Worm (Caenorhabditis elegans) whole organism, L1 larva: ENCODE measurements around the gene H10D18.5.
A peak's percentile ranks its signal among the peaks of the same experiment; 100 is the strongest.

Experiments
- C16A3.4 ChIP-seq: fragments of 150-350 bp; optimal IDR thresholded peaks from 2 replicates; lab custom pipeline; 2014; ENCODE audit warnings: missing biosample characterization, missing genetic modification characterization
- F16B12.6 ChIP-seq: fragments of 150-350 bp; optimal IDR thresholded peaks from 2 replicates; lab custom pipeline; 2014; ENCODE audit warnings: missing biosample characterization, missing genetic modification characterization
- Y116A8C.19 ChIP-seq: sonication (generic microtip); optimal IDR thresholded peaks from 2 replicates; lab custom pipeline; 2016; ENCODE audit warnings: missing compliant biosample characterization, missing genetic modification characterization, borderline replicate concordance
- aha-1 ChIP-seq: fragments of 150-350 bp; optimal IDR thresholded peaks from 2 replicates; lab custom pipeline; 2014; ENCODE audit warnings: missing biosample characterization, missing genetic modification characterization
- alr-1 ChIP-seq: fragments of 200-800 bp; sonication (Bioruptor generic); optimal IDR thresholded peaks from 2 replicates; lab custom pipeline; 2018; ENCODE audit warnings: borderline replicate concordance, mild to moderate bottlenecking, missing genetic modification characterization, missing compliant biosample characterization
- aly-2 ChIP-seq: fragments of 150-350 bp; optimal IDR thresholded peaks from 2 replicates; lab custom pipeline; 2014; ENCODE audit warnings: missing biosample characterization, missing genetic modification characterization
- ceh-82 ChIP-seq, 3 experiments: fragments of 150-350 bp in 1 of 3; sonication (generic microtip) in 2 of 3; optimal IDR thresholded peaks; 2 replicates each; lab custom pipeline; 2014 to 2017; ENCODE audit warnings: missing biosample characterization in 3 of 3, missing genetic modification characterization in 3 of 3
- dsc-1 ChIP-seq: sonication (generic microtip); optimal IDR thresholded peaks from 2 replicates; lab custom pipeline; 2016; ENCODE audit warnings: mild to moderate bottlenecking, missing genetic modification characterization, missing compliant biosample characterization
- efl-1 ChIP-seq, 4 experiments: fragments of 150-350 bp; optimal IDR thresholded peaks in 3 of 4; peaks in 1 of 4; 1 replicate in 1 of 4; 2 replicates in 3 of 4; lab custom pipeline; 2014; ENCODE audit warnings: missing biosample characterization in 2 of 4, missing genetic modification characterization in 2 of 4, missing genetic modification reagents in 2 of 4
- efl-3 ChIP-seq: fragments of 200-800 bp; sonication (Bioruptor generic); optimal IDR thresholded peaks from 2 replicates; lab custom pipeline; 2018; ENCODE audit warnings: mild to moderate bottlenecking, missing genetic modification characterization, missing compliant biosample characterization
- egl-13 ChIP-seq: sonication (generic microtip); optimal IDR thresholded peaks from 2 replicates; lab custom pipeline; 2016; ENCODE audit warnings: missing genotype, missing genetic modification reagents, missing genetic modification characterization, missing compliant biosample characterization
- elt-3 ChIP-seq, 6 experiments: fragments of 150-350 bp in 1 of 6; sonication (generic microtip); optimal IDR thresholded peaks; 2 replicates each; lab custom pipeline; 2017 to 2018; ENCODE audit warnings: missing biosample characterization in 6 of 6, missing genetic modification characterization in 6 of 6, inconsistent platforms in 1 of 6
- fkh-4 ChIP-seq: sonication (generic microtip); optimal IDR thresholded peaks from 2 replicates; lab custom pipeline; 2016; ENCODE audit warnings: missing compliant biosample characterization, missing genetic modification characterization, borderline replicate concordance
- fkh-8 ChIP-seq: sonication (generic microtip); optimal IDR thresholded peaks from 2 replicates; lab custom pipeline; 2016; ENCODE audit warnings: mild to moderate bottlenecking, missing genetic modification characterization, missing compliant biosample characterization
- fos-1 ChIP-seq: fragments of 150-350 bp; optimal IDR thresholded peaks from 2 replicates; lab custom pipeline; 2014; ENCODE audit warnings: missing biosample characterization, missing genetic modification characterization
- grh-1 ChIP-seq: fragments of 200-800 bp; sonication (Bioruptor generic); IDR thresholded peaks from 2 replicates; pipeline ENCODE4 v1.3.6; 2022; ENCODE audit warnings: missing genetic modification reagents, missing genetic modification characterization, missing compliant biosample characterization
- hpl-2 ChIP-seq: fragments of 150-350 bp; optimal IDR thresholded peaks from 2 replicates; lab custom pipeline; 2014; ENCODE audit warnings: missing biosample characterization, missing genetic modification reagents, missing genetic modification characterization
- isw-1 ChIP-seq: fragments of 200-800 bp; sonication (Bioruptor generic); IDR thresholded peaks from 2 replicates; pipeline ENCODE4 v1.3.6; 2022; ENCODE audit warnings: missing genetic modification characterization, missing compliant biosample characterization
- lin-13 ChIP-seq: fragments of 150-350 bp; optimal IDR thresholded peaks from 2 replicates; lab custom pipeline; 2014; ENCODE audit warnings: missing biosample characterization, missing genetic modification reagents, missing genetic modification characterization
- lin-14 ChIP-seq: fragments of 200-800 bp; sonication (Bioruptor generic); optimal IDR thresholded peaks from 2 replicates; lab custom pipeline; 2018; ENCODE audit warnings: mild to moderate bottlenecking, missing genetic modification characterization, moderate library complexity, missing compliant biosample characterization
- lir-3 ChIP-seq: sonication (generic microtip); optimal IDR thresholded peaks from 2 replicates; lab custom pipeline; 2016; ENCODE audit warnings: mild to moderate bottlenecking, missing genetic modification characterization, moderate library complexity, missing compliant biosample characterization; ENCODE audit not compliant: poor library complexity
- lsy-2 ChIP-seq, 2 experiments: fragments of 150-350 bp; optimal IDR thresholded peaks; 2 replicates each; lab custom pipeline; 2014; ENCODE audit warnings: missing biosample characterization in 2 of 2, missing genetic modification characterization in 2 of 2
- mab-9 ChIP-seq: fragments of 200-800 bp; sonication (Bioruptor generic); IDR thresholded peaks from 2 replicates; pipeline ENCODE4 v1.3.6; 2022; ENCODE audit warnings: missing genetic modification reagents, missing genetic modification characterization, missing compliant biosample characterization
- nhr-19 ChIP-seq: fragments of 200-800 bp; sonication (Bioruptor generic); conservative IDR thresholded peaks from 2 replicates; pipeline ENCODE4 v1.3.6; 2022; ENCODE audit warnings: missing genetic modification characterization, missing compliant biosample characterization
- nhr-20 ChIP-seq: sonication (generic microtip); optimal IDR thresholded peaks from 2 replicates; lab custom pipeline; 2016; ENCODE audit warnings: mild to moderate bottlenecking, missing genetic modification characterization, missing compliant biosample characterization
- nhr-237 ChIP-seq: fragments of 150-350 bp; optimal IDR thresholded peaks from 2 replicates; lab custom pipeline; 2014; ENCODE audit warnings: missing biosample characterization, missing genetic modification characterization
- nhr-28 ChIP-seq: fragments of 150-350 bp; optimal IDR thresholded peaks from 2 replicates; lab custom pipeline; 2014; ENCODE audit warnings: missing biosample characterization, missing genetic modification characterization
- nhr-71 ChIP-seq: sonication (generic microtip); optimal IDR thresholded peaks from 2 replicates; lab custom pipeline; 2016; ENCODE audit warnings: mild to moderate bottlenecking, missing genetic modification characterization, moderate library complexity, missing compliant biosample characterization
- nhr-77 ChIP-seq: fragments of 150-350 bp; optimal IDR thresholded peaks from 2 replicates; lab custom pipeline; 2014; ENCODE audit warnings: missing biosample characterization, missing genetic modification characterization
- nhr-84 ChIP-seq: sonication (generic microtip); optimal IDR thresholded peaks from 2 replicates; lab custom pipeline; 2017; ENCODE audit warnings: missing biosample characterization, missing genetic modification characterization
- nhr-85 ChIP-seq: sonication (generic microtip); peaks from one replicate; lab custom pipeline; 2016; ENCODE audit warnings: missing genetic modification characterization, inconsistent platforms, missing compliant biosample characterization
- nhr-90 ChIP-seq: sonication (generic microtip); optimal IDR thresholded peaks from 2 replicates; lab custom pipeline; 2016; ENCODE audit warnings: mild to moderate bottlenecking, missing genetic modification characterization, missing compliant biosample characterization; ENCODE audit not compliant: poor library complexity
- pax-3 ChIP-seq: fragments of 200-800 bp; sonication (Bioruptor generic); optimal IDR thresholded peaks from 2 replicates; lab custom pipeline; 2018; ENCODE audit warnings: mild to moderate bottlenecking, missing genetic modification characterization, moderate library complexity, missing compliant biosample characterization
- rnt-1 ChIP-seq: sonication (generic microtip); optimal IDR thresholded peaks from 2 replicates; lab custom pipeline; 2016; ENCODE audit warnings: mild to moderate bottlenecking, missing genetic modification characterization, moderate library complexity, missing compliant biosample characterization
- skn-1 ChIP-seq: fragments of 150-350 bp; optimal IDR thresholded peaks from 2 replicates; lab custom pipeline; 2014; ENCODE audit warnings: missing biosample characterization, missing genetic modification characterization
- snu-23 ChIP-seq: sonication (generic microtip); optimal IDR thresholded peaks from 2 replicates; lab custom pipeline; 2016; ENCODE audit warnings: missing genetic modification characterization, missing compliant biosample characterization
- sox-4 ChIP-seq: sonication (generic microtip); optimal IDR thresholded peaks from 2 replicates; lab custom pipeline; 2016; ENCODE audit warnings: missing genetic modification characterization, missing compliant biosample characterization
- sptf-1 ChIP-seq: fragments of 150-350 bp; optimal IDR thresholded peaks from 2 replicates; lab custom pipeline; 2014; ENCODE audit warnings: missing biosample characterization, missing genetic modification characterization
- sup-37 ChIP-seq: fragments of 200-800 bp; sonication (Bioruptor generic); optimal IDR thresholded peaks from 2 replicates; lab custom pipeline; 2018; ENCODE audit warnings: mild to moderate bottlenecking, missing genetic modification characterization, missing compliant biosample characterization
- tbx-2 ChIP-seq: sonication (generic microtip); optimal IDR thresholded peaks from 2 replicates; lab custom pipeline; 2016; ENCODE audit warnings: missing genetic modification characterization, missing compliant biosample characterization
- unc-62 ChIP-seq: fragments of 150-350 bp; optimal IDR thresholded peaks from 2 replicates; lab custom pipeline; 2014; ENCODE audit warnings: missing biosample characterization, missing genetic modification reagents, missing genetic modification characterization
- unc-98 ChIP-seq: fragments of 200-800 bp; sonication (Bioruptor generic); IDR thresholded peaks from 2 replicates; pipeline ENCODE4 v1.3.6; 2022; ENCODE audit warnings: missing genetic modification characterization, missing compliant biosample characterization
- vab-15 ChIP-seq: sonication (generic microtip); optimal IDR thresholded peaks from 2 replicates; lab custom pipeline; 2017; ENCODE audit warnings: missing genotype, mild to moderate bottlenecking, missing genetic modification characterization, missing compliant biosample characterization
- zag-1 ChIP-seq: fragments of 150-350 bp; optimal IDR thresholded peaks from 2 replicates; lab custom pipeline; 2014; ENCODE audit warnings: missing biosample characterization, missing genetic modification characterization
- ztf-4 ChIP-seq: fragments of 150-350 bp; optimal IDR thresholded peaks from 2 replicates; lab custom pipeline; 2014; ENCODE audit warnings: missing biosample characterization, missing genetic modification characterization

H10D18.5 gene

DNA sequence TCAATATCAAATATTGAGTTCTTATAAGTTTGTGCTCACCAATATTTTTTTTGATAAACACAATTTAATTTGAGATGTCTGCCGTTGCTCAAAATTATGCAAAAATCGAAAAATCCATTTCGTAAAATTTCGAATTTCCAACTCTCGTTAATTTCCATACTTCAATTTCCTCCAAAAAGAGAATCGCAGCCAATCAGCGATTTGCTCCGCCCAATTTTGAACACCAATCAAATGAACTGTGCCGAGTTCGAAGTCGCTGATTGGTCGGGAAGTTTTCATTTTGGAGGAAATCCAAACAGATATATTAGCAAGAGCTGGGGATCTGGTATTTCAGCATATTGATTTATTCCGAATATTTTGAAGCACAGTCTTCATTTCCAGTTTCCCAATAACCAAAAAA is 23.7 kb downstream of the H10D18.5 start:
- TF ChIP-seq F16B12.6 (no peak), nhr-19 (no peak), hpl-2 (no peak), ceh-82 (tag; optimal IDR thresholded peaks at IDR 0.05; lab: Kevin White, UChicago) (no peak), egl-13 (tag; lab: Kevin White, UChicago) (no peak), lsy-2 (tag; optimal IDR thresholded peaks at IDR 0.05; lab: Kevin White, UChicago) (no peak), sptf-1 (tag; lab: Kevin White, UChicago) (no peak), elt-3 (tag; optimal IDR thresholded peaks at IDR 0.05; lab: Kevin White, UChicago) (no peak), efl-3 (GFP tag; lab: Kevin White, UChicago) (no peak), fos-1 (tag; lab: Kevin White, UChicago) (no peak), sox-4 (tag; lab: Kevin White, UChicago) (no peak), lin-13 (GFP tag; lab: Kevin White, UChicago) (no peak), aly-2 (no peak), tbx-2 (tag; lab: Kevin White, UChicago) (no peak)

DNA sequence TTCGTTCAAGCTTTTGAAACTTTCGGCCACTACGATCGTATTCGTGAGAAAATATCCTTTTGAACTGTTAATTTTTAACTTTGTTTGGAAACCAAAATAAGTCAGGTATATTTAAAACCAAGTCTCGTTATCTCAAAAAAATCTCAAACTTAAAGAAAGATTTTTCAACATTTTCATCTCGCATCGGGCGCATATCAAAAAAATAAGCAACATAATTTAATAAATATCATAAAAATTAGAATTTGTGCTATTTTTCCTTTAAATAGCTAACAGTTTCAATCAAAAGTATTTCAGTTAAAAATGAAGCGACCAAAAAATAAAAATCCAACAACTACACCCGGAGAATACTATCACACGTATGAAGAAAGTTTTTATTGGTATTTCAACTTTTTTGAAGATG is 25.6 kb downstream of the H10D18.5 start, which contains the start of gene srw-7:
Gene srw-7, plus strand, starts transcription at position 301 of the 400 bp plus-strand sequence.
- TF ChIP-seq egl-13 (tag; lab: Kevin White, UChicago) (no peak), sox-4 (tag; lab: Kevin White, UChicago) (no peak), nhr-19 (no peak), nhr-20 (tag; lab: Kevin White, UChicago) (no peak), nhr-77 (tag; lab: Kevin White, UChicago) (no peak), Y116A8C.19 (no peak), nhr-237 (tag; lab: Kevin White, UChicago) (no peak), mab-9 (GFP tag; lab: Robert Waterston, UW) (no peak), fkh-4 (tag; lab: Kevin White, UChicago) (no peak)

DNA sequence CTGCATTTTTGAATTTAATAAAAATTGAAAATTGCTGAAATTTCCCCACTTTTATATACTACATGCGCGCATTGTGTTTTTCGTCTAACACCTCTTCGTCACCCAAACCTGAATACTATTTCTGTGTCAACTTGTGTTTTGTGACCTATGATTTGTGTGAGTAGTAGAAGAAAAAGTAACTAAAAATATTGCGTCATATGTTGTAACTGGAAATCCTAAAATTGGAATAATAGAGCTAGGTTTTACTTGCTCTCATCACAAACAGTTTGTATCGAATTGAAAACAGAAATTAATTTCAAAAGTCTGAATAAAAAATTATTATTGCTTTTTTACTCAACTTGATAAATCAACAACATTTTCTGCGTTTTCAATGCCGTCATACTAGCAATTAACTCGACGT is 26.0 kb downstream of the H10D18.5 start, which contains the start of gene R08F11.4:
Gene R08F11.4, minus strand, starts transcription at position 29 of the 400 bp plus-strand sequence.
- TF ChIP-seq ztf-4 (tag; lab: Kevin White, UChicago) (no peak), efl-1 (optimal IDR thresholded peaks at IDR 0.05; lab: Kevin White, UChicago) (no peak), efl-1 (GFP tag; optimal IDR thresholded peaks at IDR 0.05 in 1 of 2; lab: Kevin White, UChicago) (no peak), lin-14 (GFP tag; lab: Kevin White, UChicago) (peak; percentile 29), lsy-2 (tag; optimal IDR thresholded peaks at IDR 0.05; lab: Kevin White, UChicago) (no peak), fos-1 (tag; lab: Kevin White, UChicago) (no peak), nhr-20 (tag; lab: Kevin White, UChicago) (peak; percentile 31), unc-98 (GFP tag; lab: Robert Waterston, UW) (no peak), zag-1 (tag; lab: Kevin White, UChicago) (no peak), unc-62 (GFP tag; lab: Kevin White, UChicago) (no peak), snu-23 (GFP tag; lab: Kevin White, UChicago) (peak; percentile 9), C16A3.4 (tag; lab: Kevin White, UChicago) (no peak), nhr-28 (tag; lab: Kevin White, UChicago) (no peak), ceh-82 (tag; optimal IDR thresholded peaks at IDR 0.05; lab: Kevin White, UChicago) (no peak), skn-1 (peak; percentile 13), sup-37 (no peak), nhr-90 (tag; lab: Kevin White, UChicago) (peak; percentile 9), nhr-71 (tag; lab: Kevin White, UChicago) (peak; percentile 26), nhr-85 (peak; percentile 64)

DNA sequence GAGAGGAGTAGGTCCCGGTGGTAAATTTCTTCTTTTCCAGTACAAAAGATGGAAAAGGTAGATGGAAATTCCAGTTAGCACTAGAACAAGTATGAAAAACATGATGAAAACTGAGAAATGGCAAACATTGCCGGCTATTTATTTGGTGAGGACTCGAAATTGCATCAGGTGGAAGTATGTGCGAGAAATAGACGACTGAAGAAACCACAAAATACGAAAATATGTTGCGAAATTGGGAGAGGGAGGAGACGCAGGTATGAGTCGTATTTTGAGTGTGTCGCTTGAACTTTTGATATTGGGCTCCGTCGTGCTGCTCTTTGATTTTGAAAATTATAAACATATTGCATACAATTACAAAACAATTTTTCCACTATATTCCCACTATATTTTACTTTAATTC is 28.2 kb downstream of the H10D18.5 start, which contains the start of gene cyp-33C8:
Gene cyp-33C8, minus strand, starts transcription at position 200 of the 400 bp plus-strand sequence.
- TF ChIP-seq aha-1 (tag; lab: Kevin White, UChicago) (no peak), efl-3 (GFP tag; lab: Kevin White, UChicago) (no peak), isw-1 (GFP tag; lab: Robert Waterston, UW) (0 out of 2 replicates have a peak, but pooled peaks have one; percentile 6), dsc-1 (no peak), grh-1 (GFP tag; lab: Robert Waterston, UW) (no peak), aly-2 (no peak), rnt-1 (tag; lab: Kevin White, UChicago) (peak; percentile 89), lir-3 (tag; lab: Kevin White, UChicago) (no peak), fkh-8 (peak; percentile 41), vab-15 (tag; lab: Kevin White, UChicago) (no peak), zag-1 (tag; lab: Kevin White, UChicago) (no peak), F16B12.6 (no peak), ceh-82 (tag; optimal IDR thresholded peaks at IDR 0.05; lab: Kevin White, UChicago) (peak in 2 of 3 experiments; percentile 46 to 51), sox-4 (tag; lab: Kevin White, UChicago) (no peak), nhr-77 (tag; lab: Kevin White, UChicago) (no peak), nhr-84 (tag; lab: Kevin White, UChicago) (no peak), tbx-2 (tag; lab: Kevin White, UChicago) (no peak), pax-3 (no peak), alr-1 (tag; lab: Kevin White, UChicago) (no peak), unc-62 (GFP tag; lab: Kevin White, UChicago) (no peak)
